Worm (Caenorhabditis elegans) whole organism, L2 larva: ENCODE measurements around the gene spp-13.

ENCODE experiments used
- C34F6.9 ChIP-seq: fragments of 150-350 bp; optimal IDR thresholded peaks from 2 replicates; lab custom pipeline; 2014; ENCODE audit warnings: missing biosample characterization, missing genetic modification characterization
- R02D3.7 ChIP-seq: fragments of 150-350 bp; optimal IDR thresholded peaks from 2 replicates; lab custom pipeline; 2014; ENCODE audit warnings: missing biosample characterization, missing genetic modification characterization
- Y55F3AM.14 ChIP-seq: fragments of 200-800 bp; sonication (Bioruptor generic); optimal IDR thresholded peaks from 2 replicates; lab custom pipeline; 2018; ENCODE audit warnings: mild to moderate bottlenecking, missing genetic modification characterization, missing compliant biosample characterization
- ZK546.5 ChIP-seq: sonication (generic microtip); optimal IDR thresholded peaks from 2 replicates; lab custom pipeline; 2017; ENCODE audit warnings: missing biosample characterization, missing genetic modification characterization
- alr-1 ChIP-seq: fragments of 150-350 bp; optimal IDR thresholded peaks from 2 replicates; lab custom pipeline; 2014; ENCODE audit warnings: missing biosample characterization, missing genetic modification characterization
- aly-2 ChIP-seq: fragments of 150-350 bp; optimal IDR thresholded peaks from 2 replicates; lab custom pipeline; 2014; ENCODE audit warnings: missing biosample characterization, missing genetic modification characterization
- ama-1 ChIP-seq: fragments of 150-350 bp; optimal IDR thresholded peaks from 2 replicates; lab custom pipeline; 2018; ENCODE audit warnings: inconsistent platforms
- blmp-1 ChIP-seq: sonication (generic microtip); optimal IDR thresholded peaks from 2 replicates; lab custom pipeline; 2017; ENCODE audit warnings: missing genetic modification characterization, mild to moderate bottlenecking, missing compliant biosample characterization, antibody characterized with exemption, moderate library complexity; ENCODE audit not compliant: insufficient read depth
- ceh-16 ChIP-seq: fragments of 150-350 bp; optimal IDR thresholded peaks from 2 replicates; lab custom pipeline; 2014; ENCODE audit warnings: missing biosample characterization, missing genetic modification characterization
- ceh-82 ChIP-seq: fragments of 150-350 bp; optimal IDR thresholded peaks from 2 replicates; lab custom pipeline; 2014; ENCODE audit warnings: missing biosample characterization, missing genetic modification characterization
- crh-2 ChIP-seq: sonication (generic microtip); optimal IDR thresholded peaks from 2 replicates; lab custom pipeline; 2017; ENCODE audit warnings: missing biosample characterization, missing genetic modification characterization
- dmd-4 ChIP-seq: sonication (generic microtip); optimal IDR thresholded peaks from 2 replicates; lab custom pipeline; 2017; ENCODE audit warnings: missing biosample characterization, missing genetic modification characterization
- egl-27 ChIP-seq: sonication (generic microtip); optimal IDR thresholded peaks from 3 replicates; lab custom pipeline; 2017; ENCODE audit warnings: missing biosample characterization, missing genetic modification reagents, missing genetic modification characterization
- elt-1 ChIP-seq: fragments of 150-350 bp; optimal IDR thresholded peaks from 2 replicates; lab custom pipeline; 2014; ENCODE audit warnings: missing biosample characterization, missing genetic modification characterization
- elt-3 ChIP-seq: sonication (generic microtip); optimal IDR thresholded peaks from 2 replicates; lab custom pipeline; 2017; ENCODE audit warnings: missing biosample characterization, missing genetic modification characterization
- fos-1 ChIP-seq: fragments of 150-350 bp; optimal IDR thresholded peaks from 2 replicates; lab custom pipeline; 2014; ENCODE audit warnings: missing biosample characterization, missing genetic modification characterization
- gmeb-1 ChIP-seq: fragments of 150-350 bp; optimal IDR thresholded peaks from 2 replicates; lab custom pipeline; 2014; ENCODE audit warnings: missing biosample characterization, missing genetic modification characterization
- lin-11 ChIP-seq: fragments of 150-350 bp; sonication (generic microtip); optimal IDR thresholded peaks from 2 replicates; lab custom pipeline; 2014; ENCODE audit warnings: missing biosample characterization, missing genetic modification characterization, inconsistent platforms, mixed read lengths
- lin-39 ChIP-seq: fragments of 150-350 bp; optimal IDR thresholded peaks from 2 replicates; lab custom pipeline; 2014; ENCODE audit warnings: missing biosample characterization, missing genetic modification reagents, missing genetic modification characterization
- lsy-2 ChIP-seq, 2 experiments: fragments of 150-350 bp in 1 of 2; sonication (generic microtip) in 1 of 2; optimal IDR thresholded peaks; 2 replicates each; lab custom pipeline; 2014 to 2017; ENCODE audit warnings: missing biosample characterization in 2 of 2, missing genetic modification characterization in 2 of 2
- mab-5 ChIP-seq: fragments of 150-350 bp; optimal IDR thresholded peaks from 2 replicates; lab custom pipeline; 2014; ENCODE audit warnings: missing biosample characterization, missing genetic modification characterization
- mbf-1 ChIP-seq: sonication (generic microtip); optimal IDR thresholded peaks from 2 replicates; lab custom pipeline; 2017; ENCODE audit warnings: missing biosample characterization, missing genetic modification characterization
- mdl-1 ChIP-seq, 2 experiments: fragments of 150-350 bp in 1 of 2; sonication (generic microtip) in 1 of 2; optimal IDR thresholded peaks; 2 replicates each; lab custom pipeline; 2017; ENCODE audit warnings: missing biosample characterization in 2 of 2, missing genetic modification characterization in 2 of 2
- nhr-10 ChIP-seq: sonication (generic microtip); optimal IDR thresholded peaks from 2 replicates; lab custom pipeline; 2017; ENCODE audit warnings: missing biosample characterization, missing genetic modification characterization
- nhr-11 ChIP-seq: fragments of 150-350 bp; optimal IDR thresholded peaks from 2 replicates; lab custom pipeline; 2014; ENCODE audit warnings: missing biosample characterization, missing genetic modification characterization
- nhr-12 ChIP-seq: fragments of 150-350 bp; optimal IDR thresholded peaks from 2 replicates; lab custom pipeline; 2014; ENCODE audit warnings: missing biosample characterization, missing genetic modification characterization
- nhr-129 ChIP-seq: fragments of 150-350 bp; optimal IDR thresholded peaks from 2 replicates; lab custom pipeline; 2014; ENCODE audit warnings: missing biosample characterization, missing genetic modification characterization
- nhr-21 ChIP-seq: fragments of 150-350 bp; optimal IDR thresholded peaks from 2 replicates; lab custom pipeline; 2014; ENCODE audit warnings: missing biosample characterization, missing genetic modification characterization
- nhr-23 ChIP-seq: fragments of 150-350 bp; optimal IDR thresholded peaks from 2 replicates; lab custom pipeline; 2014; ENCODE audit warnings: missing biosample characterization, missing genetic modification reagents, missing genetic modification characterization
- nhr-237 ChIP-seq: fragments of 150-350 bp; optimal IDR thresholded peaks from 2 replicates; lab custom pipeline; 2014; ENCODE audit warnings: missing biosample characterization, missing genetic modification characterization
- nhr-25 ChIP-seq: fragments of 150-350 bp; sonication (generic microtip); optimal IDR thresholded peaks from 3 replicates; lab custom pipeline; 2014; ENCODE audit warnings: missing biosample characterization, missing genetic modification characterization
- nhr-77 ChIP-seq: fragments of 150-350 bp; optimal IDR thresholded peaks from 2 replicates; lab custom pipeline; 2014; ENCODE audit warnings: missing biosample characterization, missing genetic modification characterization
- sem-4 ChIP-seq: fragments of 150-350 bp; optimal IDR thresholded peaks from 2 replicates; lab custom pipeline; 2014; ENCODE audit warnings: missing biosample characterization, missing genetic modification reagents, missing genetic modification characterization
- skn-1 ChIP-seq: sonication (generic microtip); optimal IDR thresholded peaks from 2 replicates; lab custom pipeline; 2017; ENCODE audit warnings: missing biosample characterization, missing genetic modification characterization
- sma-3 ChIP-seq: sonication (generic microtip); optimal IDR thresholded peaks from 2 replicates; lab custom pipeline; 2016; ENCODE audit warnings: missing genetic modification reagents, missing genetic modification characterization, missing compliant biosample characterization
- sma-9 ChIP-seq, 2 experiments: fragments of 150-350 bp in 1 of 2; sonication (generic microtip) in 1 of 2; optimal IDR thresholded peaks; 2 replicates each; lab custom pipeline; 2014 to 2016; ENCODE audit warnings: missing genetic modification characterization in 2 of 2, mild to moderate bottlenecking in 1 of 2, missing biosample characterization in 1 of 2, missing compliant biosample characterization in 1 of 2, missing genetic modification reagents in 1 of 2, moderate library complexity in 1 of 2
- snpc-4 ChIP-seq: fragments of 150-350 bp; optimal IDR thresholded peaks from 2 replicates; lab custom pipeline; 2014; ENCODE audit warnings: missing biosample characterization, missing genetic modification characterization
- unc-62 ChIP-seq: fragments of 150-350 bp; optimal IDR thresholded peaks from 2 replicates; lab custom pipeline; 2014; ENCODE audit warnings: missing biosample characterization, missing genetic modification reagents, missing genetic modification characterization
- zag-1 ChIP-seq: fragments of 150-350 bp; optimal IDR thresholded peaks from 2 replicates; lab custom pipeline; 2014; ENCODE audit warnings: missing biosample characterization, missing genetic modification characterization
- ztf-1 ChIP-seq: fragments of 200-800 bp; sonication (Bioruptor generic); conservative IDR thresholded peaks from 2 replicates; pipeline ENCODE4 v1.3.6; 2022; ENCODE audit warnings: missing genetic modification characterization, missing compliant biosample characterization
- ztf-11 ChIP-seq: sonication (generic microtip); optimal IDR thresholded peaks from 2 replicates; lab custom pipeline; 2017; ENCODE audit warnings: missing biosample characterization, missing genetic modification characterization
- ztf-4 ChIP-seq: fragments of 150-350 bp; optimal IDR thresholded peaks from 2 replicates; lab custom pipeline; 2014; ENCODE audit warnings: missing biosample characterization, missing genetic modification characterization

Gene spp-13

DNA sequence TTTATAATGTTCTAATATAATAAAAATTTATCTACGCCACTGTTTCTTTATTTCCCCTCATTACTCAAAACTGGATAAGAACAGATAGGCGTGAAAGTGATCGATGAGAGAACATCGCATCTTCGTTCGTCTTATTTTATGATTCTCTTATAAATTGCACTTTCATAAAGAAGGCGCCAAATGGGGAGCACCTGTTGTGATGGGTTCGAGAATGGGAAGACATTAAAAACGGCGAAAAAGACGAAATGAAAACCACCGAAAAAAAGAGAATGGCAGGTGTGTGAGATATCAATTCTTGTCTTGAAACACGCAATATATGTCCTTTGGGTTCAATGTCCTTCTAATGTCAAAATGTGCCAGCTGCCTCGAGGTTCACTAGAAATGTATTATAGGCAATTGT is 24.0 kb downstream of the spp-13 start:
- no peak for TF ChIP-seq sem-4 (tag; lab: Kevin White, UChicago)
- TF ChIP-seq ama-1 (lab: Kevin White, UChicago), result no peak
- no peak for TF ChIP-seq C34F6.9 (tag; lab: Kevin White, UChicago)
- TF ChIP-seq ceh-82 (tag; lab: Kevin White, UChicago), result no peak
- TF ChIP-seq nhr-77 (tag; lab: Kevin White, UChicago), result no peak
- no peak for TF ChIP-seq blmp-1 (tag; lab: Kevin White, UChicago)
- TF ChIP-seq lin-39, result no peak
- no peak for TF ChIP-seq unc-62
- no peak for TF ChIP-seq nhr-12 (tag; lab: Kevin White, UChicago)
- TF ChIP-seq nhr-11 (tag; lab: Kevin White, UChicago), result no peak
- no peak for TF ChIP-seq nhr-10
- TF ChIP-seq nhr-23 (tag; lab: Kevin White, UChicago), result no peak
- no peak for TF ChIP-seq ztf-4 (tag; lab: Kevin White, UChicago)
- TF ChIP-seq, all 48 proteins: peak for 0

DNA sequence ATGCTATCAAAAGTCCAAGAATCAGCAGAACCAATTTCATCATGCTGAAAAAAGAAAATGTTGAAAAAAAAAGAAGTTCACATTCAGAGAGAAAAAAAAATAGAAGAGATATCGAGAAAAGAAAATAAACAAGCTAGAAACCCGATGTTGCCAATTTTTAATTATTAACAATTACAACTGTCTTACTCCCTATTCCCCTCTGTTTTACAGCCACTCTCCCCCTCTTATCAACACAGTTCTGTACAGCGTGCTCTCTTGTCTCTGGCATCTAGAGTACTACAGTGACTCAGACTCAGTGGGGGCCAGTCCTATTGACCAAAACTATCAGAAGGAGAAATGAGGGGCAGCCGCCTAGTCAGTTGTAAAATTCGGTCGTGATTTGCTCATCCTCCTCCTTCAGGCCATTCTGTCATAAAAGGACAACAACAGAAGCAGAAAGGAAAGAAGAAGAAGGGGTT is 25.8 kb downstream of the spp-13 start, which contains the start of gene wrk-1:
Gene wrk-1, minus strand, starts transcription at position 51 of the 458 bp plus-strand sequence.
- TF ChIP-seq ceh-82 (tag; lab: Kevin White, UChicago) (no peak), elt-1 (tag; lab: Kevin White, UChicago) (no peak), nhr-11 (tag; lab: Kevin White, UChicago) (no peak), nhr-10 (no peak), gmeb-1 (no peak), nhr-21 (no peak), nhr-129 (tag; lab: Kevin White, UChicago) (no peak), fos-1 (tag; lab: Kevin White, UChicago) (peak; percentile 87), mbf-1 (no peak), crh-2 (peak; percentile 20)

- TF ChIP-seq nhr-21 (no peak), lsy-2 (tag; optimal IDR thresholded peaks at IDR 0.05; lab: Kevin White, UChicago) (no peak)
These were observed 26.8 kb downstream of the spp-13 start for ce11 chrX:8391505-8391904.

- TF ChIP-seq nhr-237, result no peak
- TF ChIP-seq ztf-4 (tag; lab: Kevin White, UChicago), result no peak
- TF ChIP-seq ceh-82 (tag; lab: Kevin White, UChicago), result no peak
- TF ChIP-seq lin-11, result no peak
- TF ChIP-seq elt-3, result no peak
- no peak for TF ChIP-seq R02D3.7 (tag; lab: Kevin White, UChicago)
- no peak for TF ChIP-seq ztf-1
- TF ChIP-seq nhr-25, result no peak
- TF ChIP-seq nhr-129 (tag; lab: Kevin White, UChicago), result no peak
- TF ChIP-seq zag-1 (tag; lab: Kevin White, UChicago), result no peak
- no peak for TF ChIP-seq nhr-23 (tag; lab: Kevin White, UChicago)
- TF ChIP-seq gmeb-1, result no peak
- TF ChIP-seq mdl-1 (tag; optimal IDR thresholded peaks at IDR 0.05; lab: Kevin White, UChicago), result no peak
- TF ChIP-seq sma-9 (GFP tag; optimal IDR thresholded peaks at IDR 0.05; lab: Kevin White, UChicago), result no peak
- TF ChIP-seq sma-9 (tag; optimal IDR thresholded peaks at IDR 0.05; lab: Kevin White, UChicago), result no peak
- no peak for TF ChIP-seq egl-27 (tag; lab: Kevin White, UChicago)
- no peak for TF ChIP-seq lsy-2 (tag; optimal IDR thresholded peaks at IDR 0.05; lab: Kevin White, UChicago)
- no peak for TF ChIP-seq alr-1 (tag; lab: Kevin White, UChicago)
- no peak for TF ChIP-seq nhr-10
- no peak for TF ChIP-seq aly-2 (tag; lab: Kevin White, UChicago)
These were observed 27.8 kb downstream of the spp-13 start for ce11 chrX:8390508-8390907.

DNA sequence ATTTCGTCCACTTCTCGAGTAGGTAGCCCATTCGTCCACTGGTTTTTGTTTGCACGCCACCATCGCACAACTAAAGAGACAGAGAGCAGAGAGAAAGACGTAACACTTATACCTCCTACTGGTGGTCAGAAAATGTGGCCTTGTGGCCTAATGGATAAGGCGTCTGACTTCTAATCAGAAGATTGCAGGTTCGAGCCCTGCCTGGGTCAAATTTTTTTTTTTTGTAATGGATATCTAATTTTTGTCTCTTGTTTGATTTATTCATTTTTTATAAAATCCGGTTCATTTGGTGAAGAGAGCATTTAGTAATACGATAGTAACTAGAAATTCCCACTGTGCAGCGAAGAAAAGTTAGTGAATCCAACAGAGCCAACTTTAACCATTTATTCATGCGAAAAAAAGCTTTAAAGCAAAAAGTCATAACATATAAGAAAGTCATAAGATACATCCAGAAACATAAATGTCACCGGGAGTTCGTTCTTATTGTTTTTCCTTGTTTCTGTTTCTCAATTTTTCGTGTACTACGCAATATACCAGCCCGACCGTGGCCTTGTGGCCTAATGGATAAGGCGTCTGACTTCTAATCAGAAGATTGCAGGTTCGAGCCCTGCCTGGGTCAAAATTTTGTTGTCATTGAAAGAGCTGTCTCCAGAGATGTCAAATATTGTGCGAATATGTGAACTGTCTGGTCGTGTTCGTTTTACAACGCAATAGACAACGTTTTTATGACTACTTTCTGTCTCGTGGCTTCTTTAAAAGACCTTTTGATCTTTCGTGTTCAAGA is 32.1 kb downstream of the spp-13 start:
- TF ChIP-seq egl-27 (tag; lab: Kevin White, UChicago), result peak; percentile 42
- no peak for TF ChIP-seq ztf-4 (tag; lab: Kevin White, UChicago)
- TF ChIP-seq crh-2, result peak; percentile 55
- no peak for TF ChIP-seq skn-1 (tag; lab: Kevin White, UChicago)
- TF ChIP-seq ztf-11 (tag; lab: Kevin White, UChicago), result no peak
- no peak for TF ChIP-seq elt-1 (tag; lab: Kevin White, UChicago)
- TF ChIP-seq mbf-1, result no peak
- TF ChIP-seq nhr-23 (tag; lab: Kevin White, UChicago), result no peak
- TF ChIP-seq ceh-82 (tag; lab: Kevin White, UChicago), result no peak
- peak; percentile 53 for TF ChIP-seq sma-9 (GFP tag; optimal IDR thresholded peaks at IDR 0.05; lab: Kevin White, UChicago)
- TF ChIP-seq sma-9 (tag; optimal IDR thresholded peaks at IDR 0.05; lab: Kevin White, UChicago), result no peak
- no peak for TF ChIP-seq gmeb-1
- TF ChIP-seq nhr-12 (tag; lab: Kevin White, UChicago), result no peak
- TF ChIP-seq dmd-4 (tag; lab: Kevin White, UChicago), result no peak
- no peak for TF ChIP-seq ceh-16
- TF ChIP-seq C34F6.9 (tag; lab: Kevin White, UChicago), result peak; percentile 12
- TF ChIP-seq Y55F3AM.14, result peak; percentile 4
- no peak for TF ChIP-seq aly-2 (tag; lab: Kevin White, UChicago)
- TF ChIP-seq ZK546.5 (tag; lab: Kevin White, UChicago), result no peak
- TF ChIP-seq unc-62, result no peak
- no peak for TF ChIP-seq sma-3
- no peak for TF ChIP-seq zag-1 (tag; lab: Kevin White, UChicago)
- no peak for TF ChIP-seq snpc-4 (tag; lab: Kevin White, UChicago)
- TF ChIP-seq mab-5 (tag; lab: Kevin White, UChicago), result no peak
- no peak for TF ChIP-seq nhr-10
- TF ChIP-seq fos-1 (tag; lab: Kevin White, UChicago), result peak; percentile 44
